Worm (Caenorhabditis elegans) whole organism, early embryonic: ENCODE measurements around the gene C16A11.7.

Experiments used
- ama-1 ChIP-seq: fragments of 150-350 bp; optimal IDR thresholded peaks from 2 replicates; lab custom pipeline; 2014
- ceh-13 ChIP-seq: fragments of 200-800 bp; sonication (Bioruptor generic); optimal IDR thresholded peaks from 2 replicates; lab custom pipeline; 2018; ENCODE audit warnings: mild to moderate bottlenecking, missing genetic modification characterization, missing compliant biosample characterization
- hmg-4 ChIP-seq: fragments of 200-800 bp; sonication (Bioruptor generic); optimal IDR thresholded peaks from 2 replicates; lab custom pipeline; 2018; ENCODE audit warnings: mild to moderate bottlenecking, missing genetic modification characterization, missing compliant biosample characterization
- pes-1 ChIP-seq: fragments of 200-800 bp; sonication (Bioruptor generic); IDR thresholded peaks from 2 replicates; pipeline ENCODE4 v1.3.6; 2022; ENCODE audit warnings: missing genetic modification reagents, missing genetic modification characterization, missing compliant biosample characterization
- sea-1 ChIP-seq: fragments of 200-800 bp; sonication (Bioruptor generic); conservative IDR thresholded peaks from 2 replicates; pipeline ENCODE4 v1.3.6; 2022; ENCODE audit warnings: missing genetic modification characterization, missing compliant biosample characterization

DNA sequence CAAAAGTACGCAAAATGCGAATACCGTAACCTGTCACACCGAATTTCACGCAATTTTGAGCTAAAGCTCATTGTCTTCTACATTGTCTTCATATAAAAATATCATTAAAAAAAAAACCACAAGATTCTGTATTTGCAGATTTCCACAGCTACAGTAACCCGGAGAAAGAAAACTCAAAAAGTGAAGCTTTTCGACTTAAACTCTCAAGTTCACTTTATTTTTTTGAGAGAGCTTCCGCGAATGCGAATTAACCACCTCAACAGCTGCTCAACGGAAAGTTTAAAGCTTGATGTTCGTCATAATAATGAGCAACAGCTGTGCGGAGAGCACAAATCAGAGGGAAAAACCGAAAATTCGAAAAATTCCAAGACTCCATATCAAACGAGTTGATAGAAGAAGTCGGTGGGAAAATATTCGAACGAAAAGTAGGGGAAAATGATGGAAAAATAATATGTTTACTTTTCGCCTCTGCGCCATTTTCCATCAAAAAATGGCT is 36.3 kb upstream of the C16A11.7 start:
- TF ChIP-seq ama-1 (lab: Kevin White, UChicago) (no peak), sea-1 (GFP tag; lab: Robert Waterston, UW) (no peak), ceh-13 (GFP tag; lab: Kevin White, UChicago) (no peak), pes-1 (no peak), hmg-4 (GFP tag; lab: Kevin White, UChicago) (no peak)
